Worm (Caenorhabditis elegans): ENCODE measurements around the gene C14A4.9.

Gene C14A4.9

DNA sequence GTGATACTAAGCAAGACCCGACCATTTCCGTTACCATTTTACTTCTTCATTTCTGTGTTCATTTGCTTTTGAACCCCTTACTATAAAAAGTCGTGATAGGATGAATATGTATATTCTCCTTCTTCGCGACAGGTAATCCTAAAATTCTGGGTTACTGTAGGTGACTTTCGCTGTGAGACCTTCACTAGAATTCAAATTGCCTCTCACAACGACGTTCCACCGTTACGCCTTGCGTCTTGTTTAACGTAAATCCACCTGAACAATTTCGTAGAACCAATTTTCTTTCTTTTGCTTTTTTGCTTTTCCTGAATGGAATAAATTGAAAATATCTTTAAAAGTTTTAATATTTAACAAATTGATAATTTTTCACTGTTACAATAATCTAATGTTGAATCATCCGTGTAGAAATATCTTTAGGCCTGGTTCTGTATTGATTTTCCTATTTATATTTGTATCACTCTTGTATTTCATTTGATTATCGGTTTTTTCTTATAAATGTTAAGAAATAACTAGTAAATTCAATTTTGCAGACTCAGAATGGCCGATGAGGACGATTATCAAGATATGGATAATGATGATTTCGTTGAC, 20.2 kb upstream of the C14A4.9 start, which contains the start of gene rpb-6 (continued):
- TF ChIP-seq efl-1 (optimal IDR thresholded peaks at IDR 0.05) (peak; percentile 37 to 87), efl-1 (GFP tag; optimal IDR thresholded peaks at IDR 0.05 in 1 of 2) (peak; percentile 87 to 99), nhr-71 (tag; optimal IDR thresholded peaks at IDR 0.05) (peak; percentile 39), egl-13 (tag; optimal IDR thresholded peaks at IDR 0.05) (no peak), nhr-20 (tag; optimal IDR thresholded peaks at IDR 0.05) (peak; percentile 7)

DNA sequence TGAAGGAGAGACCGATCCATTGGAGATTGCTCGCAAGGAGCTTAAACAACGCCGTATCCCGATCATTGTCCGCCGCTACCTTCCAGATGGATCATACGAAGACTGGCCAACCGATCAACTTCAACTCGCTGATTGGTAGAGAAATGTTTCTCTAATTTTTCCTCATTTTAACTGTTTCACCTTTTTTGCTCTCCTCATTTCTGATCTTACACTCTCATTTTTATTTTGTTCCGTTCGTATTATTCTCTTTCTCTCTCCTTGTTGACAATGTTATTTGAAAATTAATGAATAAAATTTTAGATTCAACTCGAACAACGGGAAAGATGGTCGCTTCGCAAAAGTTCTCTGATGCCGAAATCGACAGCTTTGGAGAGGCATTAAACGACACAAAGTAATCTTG, 19.5 kb upstream of the C14A4.9 start, which contains the start of gene dohh-1:
dohh-1 (plus strand) TSS at position 301 of the 400 bp plus-strand sequence.
- TF ChIP-seq efl-3 (GFP tag; optimal IDR thresholded peaks at IDR 0.05) (no peak), efl-1 (optimal IDR thresholded peaks at IDR 0.05) (no peak), efl-1 (GFP tag; optimal IDR thresholded peaks at IDR 0.05 in 1 of 2) (peak in 1 of 2 experiments; percentile 14)

DNA sequence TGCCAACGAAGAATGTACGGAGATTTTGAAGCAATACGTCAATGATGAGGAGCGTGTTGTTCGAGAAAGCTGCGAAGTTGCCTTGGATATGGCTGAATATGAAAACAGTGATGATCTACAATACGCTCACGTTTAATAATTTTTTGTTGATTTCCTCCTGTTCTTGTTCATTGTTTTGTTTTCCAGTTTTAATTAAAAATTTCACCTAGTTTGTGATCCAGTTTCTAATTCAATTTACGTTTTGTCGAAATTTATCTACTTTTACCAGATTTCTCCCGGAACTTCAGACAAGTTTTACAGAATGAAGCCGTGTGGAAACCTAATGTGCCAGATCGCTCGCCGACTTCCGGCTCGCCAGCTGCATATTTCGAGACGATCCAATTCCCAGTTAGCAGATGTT, 18.3 kb upstream of the C14A4.9 start, which contains the start of gene dap-3:
dap-3 (plus strand) TSS at position 301 of the 400 bp plus-strand sequence.
- TF ChIP-seq blmp-1 (tag; optimal IDR thresholded peaks at IDR 0.05) (no peak), mep-1 (tag; optimal IDR thresholded peaks at IDR 0.05) (no peak), mab-9 (GFP tag; IDR thresholded peaks at IDR 0.05) (no peak), zag-1 (tag; optimal IDR thresholded peaks at IDR 0.05) (no peak), ceh-8 (GFP tag; optimal IDR thresholded peaks at IDR 0.05) (no peak), pax-3 (tag; optimal IDR thresholded peaks at IDR 0.05) (no peak), sptf-1 (tag; optimal IDR thresholded peaks at IDR 0.05) (no peak), snu-23 (GFP tag; optimal IDR thresholded peaks at IDR 0.05) (no peak), sup-37 (GFP tag; optimal IDR thresholded peaks at IDR 0.05) (no peak), mef-2 (tag; optimal IDR thresholded peaks at IDR 0.05) (no peak), aha-1 (tag; optimal IDR thresholded peaks at IDR 0.05) (no peak), snpc-4 (tag; optimal IDR thresholded peaks at IDR 0.05) (no peak), nhr-71 (tag; optimal IDR thresholded peaks at IDR 0.05) (no peak), vab-15 (tag; optimal IDR thresholded peaks at IDR 0.05) (no peak), nhr-47 (tag; optimal IDR thresholded peaks at IDR 0.05) (no peak), grh-1 (GFP tag; IDR thresholded peaks at IDR 0.05) (no peak), dpl-1 (GFP tag; optimal IDR thresholded peaks at IDR 0.05) (no peak)

DNA sequence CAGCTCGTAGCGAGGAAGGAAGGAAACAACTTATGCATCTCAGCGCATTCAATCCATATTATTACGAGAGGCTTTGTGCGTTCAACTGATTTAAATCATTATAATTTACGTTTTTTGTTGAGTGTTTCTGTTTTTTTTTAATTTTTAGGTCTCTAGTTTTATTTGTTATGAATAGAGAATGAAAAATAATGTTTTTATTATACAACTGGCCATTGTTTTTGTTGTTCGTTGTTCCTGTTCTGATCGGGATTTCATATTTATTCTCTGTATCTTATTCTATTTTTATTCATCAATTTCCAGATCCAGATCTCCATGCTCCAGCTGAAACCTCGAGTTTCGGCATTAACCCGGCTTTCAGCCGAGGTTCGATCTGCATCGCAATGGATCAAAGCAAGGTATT, 16.8 kb upstream of the C14A4.9 start, which contains the start of gene mrps-22:
mrps-22 (plus strand) TSS at position 301 of the 400 bp plus-strand sequence.
- no peak for TF ChIP-seq fkh-8 (tag; optimal IDR thresholded peaks at IDR 0.05)
- TF ChIP-seq unc-130 (tag; optimal IDR thresholded peaks at IDR 0.05): no peak
- no peak for TF ChIP-seq efl-3 (GFP tag; optimal IDR thresholded peaks at IDR 0.05)
- TF ChIP-seq unc-62 (GFP tag; optimal IDR thresholded peaks at IDR 0.05): no peak
- TF ChIP-seq mef-2 (tag; optimal IDR thresholded peaks at IDR 0.05): no peak
- no peak for TF ChIP-seq ztf-4 (tag; optimal IDR thresholded peaks at IDR 0.05)
- no peak for TF ChIP-seq nhr-76 (tag; optimal IDR thresholded peaks at IDR 0.05)
- TF ChIP-seq ceh-63 (GFP tag; optimal IDR thresholded peaks at IDR 0.05): no peak
- no peak for TF ChIP-seq vab-15 (tag; optimal IDR thresholded peaks at IDR 0.05)
- TF ChIP-seq snu-23 (GFP tag; optimal IDR thresholded peaks at IDR 0.05): no peak
- TF ChIP-seq ama-1 (optimal IDR thresholded peaks at IDR 0.05): no peak

DNA sequence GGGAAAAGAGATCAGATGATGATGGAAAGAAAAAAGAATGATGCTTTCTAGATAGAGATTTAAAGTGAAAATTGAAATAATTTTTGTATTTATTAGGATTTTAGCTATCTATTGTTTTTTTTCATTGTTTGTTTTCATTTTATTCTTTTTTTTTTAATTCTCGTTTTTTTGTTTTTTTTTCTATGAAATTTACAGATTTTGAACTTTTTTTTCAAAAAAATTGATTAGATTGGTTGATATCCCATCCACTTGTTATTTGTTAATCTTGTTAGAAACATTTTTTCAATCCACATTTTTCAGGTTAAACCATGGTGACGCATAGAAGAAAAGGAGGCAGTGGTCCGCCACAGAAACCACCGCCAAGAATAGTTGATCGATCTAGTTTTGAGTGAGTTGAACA, 15.1 kb upstream of the C14A4.9 start, which contains the start of gene algn-9:
algn-9 (plus strand) TSS at position 301 of the 400 bp plus-strand sequence.
- TF ChIP-seq pax-3 (tag; optimal IDR thresholded peaks at IDR 0.05): no peak
- TF ChIP-seq sup-37 (GFP tag; optimal IDR thresholded peaks at IDR 0.05): no peak
- TF ChIP-seq fkh-10 (GFP tag; optimal IDR thresholded peaks at IDR 0.05): no peak
- TF ChIP-seq grh-1 (GFP tag; IDR thresholded peaks at IDR 0.05): no peak
- TF ChIP-seq nhr-77 (tag; optimal IDR thresholded peaks at IDR 0.05): no peak
- TF ChIP-seq ceh-88 (GFP tag; IDR thresholded peaks at IDR 0.05): no peak
- TF ChIP-seq fkh-4 (tag; optimal IDR thresholded peaks at IDR 0.05; ENCODE audit: borderline replicate concordance): no peak
- no peak for TF ChIP-seq pag-3 (tag; optimal IDR thresholded peaks at IDR 0.05; ENCODE audit: borderline replicate concordance, insufficient read depth)
- no peak for TF ChIP-seq lir-3 (tag; optimal IDR thresholded peaks at IDR 0.05; ENCODE audit: poor library complexity)
- TF ChIP-seq nhr-11 (tag; optimal IDR thresholded peaks at IDR 0.05): no peak
- no peak for TF ChIP-seq F16B12.6 (tag; optimal IDR thresholded peaks at IDR 0.05)
- TF ChIP-seq unc-30 (tag; optimal IDR thresholded peaks at IDR 0.05): no peak
- TF ChIP-seq snpc-4 (tag; optimal IDR thresholded peaks at IDR 0.05): no peak
- TF ChIP-seq aha-1 (tag; optimal IDR thresholded peaks at IDR 0.05): no peak
- no peak for TF ChIP-seq zip-4 (GFP tag; optimal IDR thresholded peaks at IDR 0.05)
- no peak for TF ChIP-seq skn-1 (tag; optimal IDR thresholded peaks at IDR 0.05)
- no peak for TF ChIP-seq fkh-8 (tag; optimal IDR thresholded peaks at IDR 0.05)
- TF ChIP-seq C04F5.9 (tag; optimal IDR thresholded peaks at IDR 0.05): no peak

Data from whole organism, L1 larva.